Worm (Caenorhabditis elegans) whole organism, young adult: ENCODE results near the gene R05H5.4.

Source experiments
- B0336.3 ChIP-seq: fragments of 200-800 bp; sonication (Bioruptor generic); IDR thresholded peaks from 2 replicates; pipeline ENCODE4 v1.3.6; 2022; ENCODE audit warnings: missing genetic modification characterization, missing compliant biosample characterization
- F37B4.10 ChIP-seq: fragments of 200-800 bp; sonication (Bioruptor generic); IDR thresholded peaks from 2 replicates; pipeline ENCODE4 v1.3.6; 2022; ENCODE audit warnings: missing genetic modification characterization, missing compliant biosample characterization
- Y53G8AR.9 ChIP-seq: fragments of 200-800 bp; sonication (Bioruptor generic); conservative IDR thresholded peaks from 2 replicates; pipeline ENCODE4 v1.3.6; 2022; ENCODE audit warnings: missing genetic modification reagents, missing genetic modification characterization, missing compliant biosample characterization
- Y56A3A.18 ChIP-seq: fragments of 200-800 bp; sonication (Bioruptor generic); IDR thresholded peaks from 2 replicates; pipeline ENCODE4 v1.3.6; 2022; ENCODE audit warnings: missing genetic modification reagents, missing genetic modification characterization, missing compliant biosample characterization
- akir-1 ChIP-seq: fragments of 200-800 bp; sonication (Bioruptor generic); optimal IDR thresholded peaks from 2 replicates; lab custom pipeline; 2018; ENCODE audit warnings: mild to moderate bottlenecking, missing genetic modification characterization, moderate library complexity, missing compliant biosample characterization
- aptf-3 ChIP-seq: fragments of 200-800 bp; sonication (Bioruptor generic); IDR thresholded peaks from 2 replicates; pipeline ENCODE4 v1.3.6; 2022; ENCODE audit warnings: missing genetic modification characterization, missing compliant biosample characterization
- athp-1 ChIP-seq: sonication (generic microtip); optimal IDR thresholded peaks from 2 replicates; lab custom pipeline; 2017; ENCODE audit warnings: mild to moderate bottlenecking, missing genetic modification characterization, missing compliant biosample characterization
- ceh-27 ChIP-seq: fragments of 200-800 bp; sonication (Bioruptor generic); optimal IDR thresholded peaks from 2 replicates; lab custom pipeline; 2018; ENCODE audit warnings: mild to moderate bottlenecking, missing genetic modification characterization, moderate library complexity, missing compliant biosample characterization
- ceh-58 ChIP-seq: fragments of 200-800 bp; sonication (Bioruptor generic); IDR thresholded peaks from 2 replicates; pipeline ENCODE4 v1.3.6; 2022; ENCODE audit warnings: missing genetic modification characterization, missing compliant biosample characterization
- ceh-79 ChIP-seq: sonication (generic microtip); optimal IDR thresholded peaks from 2 replicates; lab custom pipeline; 2017; ENCODE audit warnings: mild to moderate bottlenecking, missing genetic modification characterization, missing compliant biosample characterization
- chd-7 ChIP-seq: sonication (generic microtip); optimal IDR thresholded peaks from 2 replicates; lab custom pipeline; 2016; ENCODE audit warnings: mild to moderate bottlenecking, missing genetic modification characterization, moderate library complexity, missing compliant biosample characterization
- dox-1 ChIP-seq: fragments of 200-800 bp; sonication (Bioruptor generic); IDR thresholded peaks from 2 replicates; pipeline ENCODE4 v1.3.6; 2022; ENCODE audit warnings: missing genetic modification reagents, missing genetic modification characterization, missing compliant biosample characterization
- egl-18 ChIP-seq: fragments of 200-800 bp; sonication (Bioruptor generic); IDR thresholded peaks from 2 replicates; pipeline ENCODE4 v1.3.6; 2022; ENCODE audit warnings: missing genetic modification reagents, missing genetic modification characterization, missing compliant biosample characterization
- ekl-4 ChIP-seq: fragments of 200-800 bp; sonication (Bioruptor generic); IDR thresholded peaks from 2 replicates; pipeline ENCODE4 v1.3.6; 2022; ENCODE audit warnings: missing genetic modification reagents, missing genetic modification characterization, missing compliant biosample characterization
- gei-17 ChIP-seq: fragments of 200-800 bp; sonication (Bioruptor generic); optimal IDR thresholded peaks from 2 replicates; lab custom pipeline; 2018; ENCODE audit warnings: mild to moderate bottlenecking, missing genetic modification characterization, missing compliant biosample characterization
- hsf-1 ChIP-seq: fragments of 200-800 bp; sonication (Bioruptor generic); IDR thresholded peaks from 2 replicates; pipeline ENCODE4 v1.3.6; 2022; ENCODE audit warnings: missing genetic modification reagents, missing genetic modification characterization, missing compliant biosample characterization
- let-526 ChIP-seq: fragments of 200-800 bp; sonication (Bioruptor generic); IDR thresholded peaks from 2 replicates; pipeline ENCODE4 v1.3.6; 2022; ENCODE audit warnings: missing genetic modification reagents, missing genetic modification characterization, missing compliant biosample characterization
- let-607 ChIP-seq, 2 experiments: fragments of 200-800 bp in 1 of 2; sonication (Bioruptor generic) in 1 of 2; sonication (generic microtip) in 1 of 2; optimal IDR thresholded peaks; 2 replicates each; lab custom pipeline; 2016 to 2018; ENCODE audit warnings: mild to moderate bottlenecking in 2 of 2, missing compliant biosample characterization in 2 of 2, missing genetic modification characterization in 2 of 2, moderate library complexity in 2 of 2, missing genotype in 1 of 2
- lin-35 ChIP-seq, 3 experiments: fragments of 150-350 bp in 2 of 3; sonication (generic microtip) in 1 of 3; optimal IDR thresholded peaks; 2 replicates each; lab custom pipeline; 2014 to 2018; ENCODE audit warnings: missing biosample characterization in 3 of 3, missing genetic modification characterization in 3 of 3, missing genetic modification reagents in 3 of 3
- lin-54 ChIP-seq: fragments of 200-800 bp; sonication (Bioruptor generic); optimal IDR thresholded peaks from 2 replicates; lab custom pipeline; 2018; ENCODE audit warnings: mild to moderate bottlenecking, missing genetic modification characterization, missing compliant biosample characterization
- mel-28 ChIP-seq: sonication (generic microtip); optimal IDR thresholded peaks from 2 replicates; lab custom pipeline; 2016; ENCODE audit warnings: borderline replicate concordance, mild to moderate bottlenecking, missing genetic modification characterization, missing compliant biosample characterization
- mes-4 ChIP-seq: sonication (generic microtip); optimal IDR thresholded peaks from 2 replicates; lab custom pipeline; 2016; ENCODE audit warnings: missing genotype, missing genetic modification characterization, missing compliant biosample characterization
- nhr-120 ChIP-seq: fragments of 200-800 bp; sonication (Bioruptor generic); IDR thresholded peaks from 2 replicates; pipeline ENCODE4 v1.3.6; 2022; ENCODE audit warnings: missing genetic modification characterization, missing compliant biosample characterization
- pha-4 ChIP-seq: fragments of 150-350 bp; sonication (generic microtip); optimal IDR thresholded peaks from 2 replicates; lab custom pipeline; 2014; ENCODE audit warnings: missing biosample characterization, missing genetic modification reagents, missing genetic modification characterization
- sea-2 ChIP-seq: fragments of 200-800 bp; sonication (Bioruptor generic); IDR thresholded peaks from 2 replicates; pipeline ENCODE4 v1.3.6; 2022; ENCODE audit warnings: missing genetic modification characterization, missing compliant biosample characterization
- snpc-1.3 ChIP-seq: sonication (generic microtip); optimal IDR thresholded peaks from 2 replicates; lab custom pipeline; 2017; ENCODE audit warnings: missing genetic modification characterization, mild to moderate bottlenecking, missing compliant biosample characterization, antibody characterized with exemption, moderate library complexity, missing genotype, missing genetic modification reagents; ENCODE audit not compliant: insufficient read depth
- snpc-3.4 ChIP-seq: sonication (generic microtip); optimal IDR thresholded peaks from 2 replicates; lab custom pipeline; 2017; ENCODE audit warnings: missing genetic modification characterization, mild to moderate bottlenecking, missing compliant biosample characterization, antibody characterized with exemption, moderate library complexity, missing genotype, missing genetic modification reagents
- snpc-4 ChIP-seq, 5 experiments: fragments of 150-350 bp in 1 of 5; sonication (generic microtip) in 4 of 5; optimal IDR thresholded peaks; 2 replicates each; lab custom pipeline; 2014 to 2018; ENCODE audit warnings: missing genetic modification characterization in 5 of 5, missing biosample characterization in 3 of 5, antibody characterized with exemption in 2 of 5, mild to moderate bottlenecking in 2 of 5, missing compliant biosample characterization in 2 of 5, missing genotype in 2 of 5, moderate library complexity in 2 of 5, missing genetic modification reagents in 1 of 5
- somi-1 ChIP-seq: fragments of 200-800 bp; sonication (Bioruptor generic); optimal IDR thresholded peaks from 2 replicates; lab custom pipeline; 2018; ENCODE audit warnings: mild to moderate bottlenecking, missing genetic modification characterization, missing compliant biosample characterization
- sptf-2 ChIP-seq: fragments of 200-800 bp; sonication (Bioruptor generic); optimal IDR thresholded peaks from 2 replicates; lab custom pipeline; 2018; ENCODE audit warnings: mild to moderate bottlenecking, missing genetic modification characterization, missing compliant biosample characterization
- tbx-9 ChIP-seq: sonication (generic microtip); optimal IDR thresholded peaks from 2 replicates; lab custom pipeline; 2016; ENCODE audit warnings: borderline replicate concordance, missing genetic modification characterization, inconsistent platforms, missing compliant biosample characterization
- unc-130 ChIP-seq: sonication (generic microtip); optimal IDR thresholded peaks from 2 replicates; lab custom pipeline; 2016; ENCODE audit warnings: missing genetic modification reagents, missing genetic modification characterization, missing compliant biosample characterization
- unc-62 ChIP-seq: fragments of 150-350 bp; optimal IDR thresholded peaks from 2 replicates; lab custom pipeline; 2014; ENCODE audit warnings: missing biosample characterization, missing genetic modification reagents, missing genetic modification characterization
- zfh-2 ChIP-seq: fragments of 200-800 bp; sonication (Bioruptor generic); conservative IDR thresholded peaks from 2 replicates; pipeline ENCODE4 v1.3.6; 2022; ENCODE audit warnings: missing genetic modification reagents, missing genetic modification characterization, missing compliant biosample characterization
- zim-3 ChIP-seq: sonication (generic microtip); optimal IDR thresholded peaks from 2 replicates; lab custom pipeline; 2017; ENCODE audit warnings: mild to moderate bottlenecking, missing genetic modification characterization, moderate library complexity, missing compliant biosample characterization
- ztf-18 ChIP-seq: sonication (generic microtip); optimal IDR thresholded peaks from 2 replicates; lab custom pipeline; 2016; ENCODE audit warnings: missing genotype, mild to moderate bottlenecking, missing genetic modification characterization, missing compliant biosample characterization
- ztf-3 ChIP-seq: fragments of 200-800 bp; sonication (Bioruptor generic); optimal IDR thresholded peaks from 2 replicates; lab custom pipeline; 2018; ENCODE audit warnings: mild to moderate bottlenecking, missing genetic modification characterization, missing compliant biosample characterization

Gene R05H5.4

DNA sequence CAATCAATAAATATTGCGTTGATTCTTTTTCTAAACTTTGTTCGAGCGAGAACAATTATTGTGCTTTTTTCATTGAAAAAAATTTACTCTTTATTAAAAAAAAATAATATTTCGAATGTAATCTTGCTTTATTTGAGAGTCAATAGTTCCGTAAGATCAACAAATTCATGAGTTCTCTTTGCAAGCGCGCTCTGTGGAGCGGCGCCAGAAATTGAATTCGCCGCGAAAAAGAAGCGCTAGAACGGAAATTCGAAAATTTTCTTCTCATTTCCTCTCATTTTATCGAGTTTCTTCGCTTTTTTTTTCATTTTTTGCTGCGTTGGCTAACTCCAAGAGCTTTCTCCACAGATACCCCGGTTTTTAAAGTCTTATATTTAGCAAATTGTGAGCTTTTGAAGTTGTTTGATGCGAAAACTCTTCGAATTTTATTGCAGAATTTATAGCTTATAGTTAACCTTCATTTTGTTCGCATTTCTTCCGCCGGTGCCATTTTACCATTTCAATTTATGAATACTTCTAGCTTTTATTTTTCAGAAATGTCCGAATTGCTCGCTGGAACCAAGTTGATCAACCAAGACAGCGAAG, 2.6 kb downstream of the R05H5.4 start, which contains the start of gene R05H5.3 (continued):
- TF ChIP-seq let-526 (GFP tag; lab: Robert Waterston, UW) (no peak), mel-28 (tag; lab: Kevin White, UChicago) (no peak), sea-2 (GFP tag; lab: Robert Waterston, UW) (no peak), aptf-3 (GFP tag; lab: Robert Waterston, UW) (no peak), F37B4.10 (no peak), snpc-1.3 (tag; lab: Kevin White, UChicago) (peak; percentile 40)
- TF ChIP-seq, all 124 proteins: peak for 47

DNA sequence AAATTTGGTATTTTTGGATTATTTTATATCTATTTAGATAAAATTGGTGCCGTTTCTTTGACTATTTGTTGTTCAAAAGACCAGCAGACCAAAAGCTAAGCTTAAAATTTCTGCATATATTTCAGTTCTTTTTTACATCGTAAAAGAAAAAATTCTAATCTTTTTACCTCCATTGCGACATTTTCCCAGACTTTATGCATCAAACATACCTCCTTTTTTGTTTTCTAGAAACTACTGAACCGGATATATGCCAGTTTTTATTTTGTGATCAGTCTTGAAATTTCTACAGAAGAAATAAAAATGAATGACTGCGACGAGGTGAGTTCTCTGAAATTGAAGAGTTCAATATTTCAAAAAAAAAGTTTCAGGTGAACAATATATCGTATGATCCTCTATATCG, 5.2 kb downstream of the R05H5.4 start, which contains the start of gene srb-6:
Gene srb-6, plus strand, starts transcription at position 301 of the 400 bp plus-strand sequence.
- no peak for TF ChIP-seq gei-17 (GFP tag; lab: Kevin White, UChicago)
- no peak for TF ChIP-seq akir-1 (GFP tag; lab: Kevin White, UChicago)
- no peak for TF ChIP-seq tbx-9 (tag; lab: Kevin White, UChicago)
- no peak for TF ChIP-seq let-607 (tag; optimal IDR thresholded peaks at IDR 0.05; lab: Kevin White, UChicago)
- no peak for TF ChIP-seq zim-3 (tag; lab: Kevin White, UChicago)
- TF ChIP-seq dox-1 = no peak
- no peak for TF ChIP-seq Y53G8AR.9 (GFP tag; lab: Robert Waterston, UW)

ce11 chrII:10192207-10192606, 7.6 kb downstream of the R05H5.4 start, which contains the start of gene R05H5.7:
R05H5.7 (plus strand) TSS chrII:10192507.
- TF ChIP-seq ztf-18 (tag; lab: Kevin White, UChicago) (no peak), ekl-4 (GFP tag; lab: Robert Waterston, UW) (no peak), aptf-3 (GFP tag; lab: Robert Waterston, UW) (no peak), pha-4 (tag; lab: Kevin White, UChicago) (no peak), snpc-1.3 (tag; lab: Kevin White, UChicago) (no peak), zfh-2 (no peak), snpc-4 (GFP tag; optimal IDR thresholded peaks at IDR 0.05; lab: Kevin White, UChicago) (no peak), snpc-4 (tag; optimal IDR thresholded peaks at IDR 0.05; lab: Kevin White, UChicago) (no peak), somi-1 (GFP tag; lab: Kevin White, UChicago) (no peak)

ce11 chrII:10189369-10189768, 10.4 kb downstream of the R05H5.4 start, which contains the start of gene cdc-25.4:
cdc-25.4 (minus strand) TSS chrII:10189469.
- TF ChIP-seq unc-62 = no peak
- TF ChIP-seq lin-54 (GFP tag; lab: Kevin White, UChicago) = no peak
- no peak for TF ChIP-seq ztf-3 (GFP tag; lab: Kevin White, UChicago)
- no peak for TF ChIP-seq lin-35 (GFP tag; optimal IDR thresholded peaks at IDR 0.05; lab: Kevin White, UChicago)
- TF ChIP-seq Y56A3A.18 (GFP tag; lab: Robert Waterston, UW) = no peak
- TF ChIP-seq athp-1 (tag; lab: Kevin White, UChicago) = no peak
- TF ChIP-seq sptf-2 (GFP tag; lab: Kevin White, UChicago) = no peak
- no peak for TF ChIP-seq snpc-3.4 (tag; lab: Kevin White, UChicago)
- TF ChIP-seq B0336.3 (GFP tag; lab: Robert Waterston, UW) = no peak

- TF ChIP-seq hsf-1 (GFP tag; lab: Robert Waterston, UW) = no peak
- no peak for TF ChIP-seq nhr-120
- no peak for TF ChIP-seq ceh-27 (GFP tag; lab: Kevin White, UChicago)
- TF ChIP-seq ceh-79 = no peak
- no peak for TF ChIP-seq ceh-58 (GFP tag; lab: Robert Waterston, UW)
- no peak for TF ChIP-seq unc-130
- no peak for TF ChIP-seq somi-1 (GFP tag; lab: Kevin White, UChicago)
- no peak for TF ChIP-seq mes-4 (tag; lab: Kevin White, UChicago)
- no peak for TF ChIP-seq chd-7 (tag; lab: Kevin White, UChicago)
- no peak for TF ChIP-seq egl-18 (GFP tag; lab: Robert Waterston, UW)
- TF ChIP-seq aptf-3 (GFP tag; lab: Robert Waterston, UW) = no peak
These were observed 12.0 kb downstream of the R05H5.4 start, which contains the start of gene srd-2 for ce11 chrII:10187808-10188207. srd-2 (minus strand) TSS chrII:10187908.
